Worm (Caenorhabditis elegans): Measurements from ENCODE around the gene skr-8.

Gene skr-8

DNA sequence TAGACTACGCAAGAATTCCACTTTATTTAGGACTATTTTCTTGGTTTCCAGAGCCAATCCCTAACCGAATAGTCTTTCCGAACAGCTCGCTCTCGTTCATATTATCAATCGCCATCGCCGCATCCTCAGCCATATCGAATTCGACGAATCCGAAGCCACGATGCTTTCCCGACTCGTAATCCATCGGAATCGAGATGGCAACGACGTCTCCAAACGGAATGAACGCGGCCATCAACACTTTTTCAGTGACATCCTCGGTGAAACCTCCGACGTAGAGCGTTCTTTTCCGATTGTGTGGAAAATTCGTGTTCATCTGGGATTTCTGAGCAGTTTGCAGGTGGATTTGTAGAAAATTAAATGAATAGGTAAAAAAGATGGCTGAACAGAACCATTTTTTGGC is 49.3 kb downstream of the skr-8 start, which contains the start of gene cyn-13:
cyn-13 (minus strand) TSS at position 313 of the 400 bp plus-strand sequence.
- no peak for TF ChIP-seq hmg-4 (GFP tag; optimal IDR thresholded peaks at IDR 0.05)
- TF ChIP-seq hnd-1 (tag; optimal IDR thresholded peaks at IDR 0.05), result no peak
- peak; percentile 69 for TF ChIP-seq ama-1 (optimal IDR thresholded peaks at IDR 0.05)
- no peak for TF ChIP-seq B0310.2 (tag; optimal IDR thresholded peaks at IDR 0.05)
